Fruit fly (Drosophila melanogaster): Measurements from ENCODE around the gene CG4362.
A peak's percentile ranks its signal among the peaks of the same experiment; 100 is the strongest.

Gene CG4362

dm6 chr3R:20284140-20284911 is 23.0 kb downstream of the CG4362 start:
- TF ChIP-seq Med (GFP tag) (no peak), z (GFP tag; IDR thresholded peaks at IDR 0.05) (peak; percentile 82), CG9215 (GFP tag; IDR thresholded peaks at IDR 0.05) (no peak), ro (GFP tag; IDR thresholded peaks at IDR 0.05) (no peak), sens (GFP tag) (peak; percentile 13), emc (GFP tag; optimal IDR thresholded peaks at IDR 0.05) (no peak), CG6689 (GFP tag; IDR thresholded peaks at IDR 0.05) (no peak), CG7987 (GFP tag; optimal IDR thresholded peaks at IDR 0.05) (no peak), CG14667 (GFP tag; IDR thresholded peaks at IDR 0.05) (no peak), crol (GFP tag; IDR thresholded peaks at IDR 0.05) (0 out of 2 replicates have a peak, but pooled peaks have one; percentile 26), CG10979 (tag; optimal IDR thresholded peaks at IDR 0.05) (peak; percentile 7), ato (GFP tag; IDR thresholded peaks at IDR 0.05; ENCODE audit: partially characterized antibody) (no peak), dmrt11E (tag; optimal IDR thresholded peaks at IDR 0.05) (peak; percentile 9), HLHmδ (GFP tag; optimal IDR thresholded peaks at IDR 0.05) (no peak), Drgx (GFP tag; IDR thresholded peaks at IDR 0.05) (peak; percentile 76), CG18262 (tag; optimal IDR thresholded peaks at IDR 0.05) (peak; percentile 12), corto (GFP tag; optimal IDR thresholded peaks at IDR 0.05) (peak; percentile 6), CG3726 (GFP tag; IDR thresholded peaks at IDR 0.05) (no peak), CG2712 (tag; optimal IDR thresholded peaks at IDR 0.05) (peak; percentile 17), CG1832 (GFP tag; optimal IDR thresholded peaks at IDR 0.05) (peak; percentile 43), Xrp1 (GFP tag; IDR thresholded peaks at IDR 0.05) (0 out of 2 replicates have a peak, but pooled peaks have one; percentile 27), salm (tag; optimal IDR thresholded peaks at IDR 0.05) (no peak), Sry-δ (GFP tag; optimal IDR thresholded peaks at IDR 0.05) (no peak), CG7271 (tag; optimal IDR thresholded peaks at IDR 0.05) (no peak), Myb (GFP tag; optimal IDR thresholded peaks at IDR 0.05) (no peak), lbe (GFP tag; optimal IDR thresholded peaks at IDR 0.05) (peak; percentile 19), gem (tag; optimal IDR thresholded peaks at IDR 0.05) (peak; percentile 2), CG15479 (GFP tag; optimal IDR thresholded peaks at IDR 0.05) (no peak), cas (GFP tag; IDR thresholded peaks at IDR 0.05) (no peak)

DNA sequence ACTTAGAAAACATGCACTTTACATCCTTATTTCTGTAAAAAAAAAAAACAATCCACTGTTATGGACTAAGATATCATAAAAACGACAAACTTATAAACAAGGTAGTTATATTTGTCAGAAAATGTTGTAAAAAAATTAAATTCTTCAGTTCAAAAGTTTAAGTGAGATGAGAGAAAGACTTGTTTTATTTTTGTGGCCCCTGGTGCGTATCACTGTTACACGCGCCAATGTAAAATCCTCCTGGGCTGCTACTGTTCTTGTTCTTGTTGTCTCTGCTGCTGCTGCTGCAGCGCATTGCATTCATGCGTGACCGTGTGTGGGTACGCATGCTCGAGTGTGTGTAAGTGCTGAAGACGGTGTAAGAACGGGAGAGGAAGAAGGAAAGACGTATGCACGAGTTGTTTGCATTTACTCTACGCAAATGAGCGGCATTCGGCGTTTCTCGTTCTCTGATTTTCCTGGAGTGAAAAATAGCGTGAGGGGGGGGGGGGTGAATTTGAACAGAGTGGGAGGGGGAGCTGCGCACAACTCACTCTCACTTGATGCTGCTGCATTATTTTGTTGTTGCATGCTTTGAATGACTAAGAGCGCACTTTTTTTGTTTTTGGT is 23.7 kb downstream of the CG4362 start:
- no peak for TF ChIP-seq CkIIα-i1 (GFP tag; IDR thresholded peaks at IDR 0.05)
- no peak for TF ChIP-seq CG6683 (GFP tag; optimal IDR thresholded peaks at IDR 0.05)
- TF ChIP-seq CG10543 (GFP tag; optimal IDR thresholded peaks at IDR 0.05), result no peak
- TF ChIP-seq jumu (GFP tag; optimal IDR thresholded peaks at IDR 0.05), result no peak
- no peak for TF ChIP-seq Hand (GFP tag; optimal IDR thresholded peaks at IDR 0.05)
- no peak for TF ChIP-seq Hr51 (GFP tag; optimal IDR thresholded peaks at IDR 0.05)
- no peak for TF ChIP-seq CG6272 (GFP tag; IDR thresholded peaks at IDR 0.05)
- peak; percentile 32; the same call in 1 of the 2 replicates for TF ChIP-seq crol (GFP tag; IDR thresholded peaks at IDR 0.05)
- no peak for TF ChIP-seq HLHmδ (GFP tag; optimal IDR thresholded peaks at IDR 0.05)
- no peak for TF ChIP-seq run (tag; optimal IDR thresholded peaks at IDR 0.05)
- no peak for TF ChIP-seq CG14710 (tag; optimal IDR thresholded peaks at IDR 0.05)
- no peak for TF ChIP-seq CG15011 (GFP tag; optimal IDR thresholded peaks at IDR 0.05)
- no peak for TF ChIP-seq Max (GFP tag; optimal IDR thresholded peaks at IDR 0.05)
- TF ChIP-seq CG3995 (GFP tag; optimal IDR thresholded peaks at IDR 0.05), result no peak
- TF ChIP-seq CG9817 (tag; optimal IDR thresholded peaks at IDR 0.05), result no peak
- TF ChIP-seq CG11696 (GFP tag; IDR thresholded peaks at IDR 0.05), result 0 out of 2 replicates have a peak, but pooled peaks have one; percentile 15
- no peak for TF ChIP-seq CG15073 (GFP tag; optimal IDR thresholded peaks at IDR 0.05)
- no peak for TF ChIP-seq Xrp1 (GFP tag; IDR thresholded peaks at IDR 0.05)
- no peak for TF ChIP-seq sob (GFP tag; IDR thresholded peaks at IDR 0.05)
- no peak for TF ChIP-seq Asciz (GFP tag; optimal IDR thresholded peaks at IDR 0.05)
- TF ChIP-seq NC2β (GFP tag; optimal IDR thresholded peaks at IDR 0.05), result no peak
- no peak for TF ChIP-seq E2f1 (GFP tag; IDR thresholded peaks at IDR 0.05)
- TF ChIP-seq CG11723 (GFP tag; optimal IDR thresholded peaks at IDR 0.05), result no peak
